Worm (Caenorhabditis elegans) whole organism, mixed stage, embryonic: Measurements from ENCODE around the gene rfp-1.

Source experiments
- M03D4.4 ChIP-seq: sonication (generic microtip); optimal IDR thresholded peaks from 2 replicates; lab custom pipeline; 2017; ENCODE audit warnings: mild to moderate bottlenecking, missing genetic modification characterization, missing compliant biosample characterization
- bed-3 ChIP-seq: fragments of 200-800 bp; sonication (Bioruptor generic); optimal IDR thresholded peaks from 3 replicates; lab custom pipeline; 2018; ENCODE audit warnings: mild to moderate bottlenecking, missing genetic modification characterization, moderate library complexity, missing compliant biosample characterization
- blmp-1 ChIP-seq: fragments of 150-350 bp; optimal IDR thresholded peaks from 2 replicates; lab custom pipeline; 2014; ENCODE audit warnings: missing biosample characterization, missing genetic modification characterization
- ceh-39 ChIP-seq: fragments of 150-350 bp; optimal IDR thresholded peaks from 2 replicates; lab custom pipeline; 2014; ENCODE audit warnings: missing biosample characterization, missing genetic modification characterization
- ceh-43 ChIP-seq: fragments of 200-800 bp; sonication (Bioruptor generic); optimal IDR thresholded peaks from 2 replicates; lab custom pipeline; 2018; ENCODE audit warnings: mild to moderate bottlenecking, missing genetic modification characterization, moderate library complexity, missing compliant biosample characterization
- ceh-83 ChIP-seq: fragments of 200-800 bp; sonication (Bioruptor generic); optimal IDR thresholded peaks from 2 replicates; lab custom pipeline; 2018; ENCODE audit warnings: mild to moderate bottlenecking, missing genetic modification characterization, missing compliant biosample characterization
- ces-1 ChIP-seq: fragments of 150-350 bp; optimal IDR thresholded peaks from 2 replicates; lab custom pipeline; 2014; ENCODE audit warnings: missing biosample characterization, missing genetic modification reagents, missing genetic modification characterization
- cnd-1 ChIP-seq: fragments of 200-800 bp; sonication (Bioruptor generic); optimal IDR thresholded peaks from 2 replicates; lab custom pipeline; 2018; ENCODE audit warnings: mild to moderate bottlenecking, missing genetic modification characterization, missing compliant biosample characterization
- drap-1 ChIP-seq: fragments of 200-800 bp; sonication (Bioruptor generic); optimal IDR thresholded peaks from 3 replicates; lab custom pipeline; 2018; ENCODE audit warnings: mild to moderate bottlenecking, missing genetic modification characterization, missing compliant biosample characterization
- elt-1 ChIP-seq: sonication (generic microtip); optimal IDR thresholded peaks from 2 replicates; lab custom pipeline; 2017; ENCODE audit warnings: missing genetic modification characterization, mild to moderate bottlenecking, missing compliant biosample characterization, antibody characterized with exemption, moderate library complexity, borderline replicate concordance; ENCODE audit not compliant: insufficient read depth
- elt-3 ChIP-seq: fragments of 150-350 bp; optimal IDR thresholded peaks from 2 replicates; lab custom pipeline; 2014; ENCODE audit warnings: missing biosample characterization, missing genetic modification characterization
- flh-1 ChIP-seq: fragments of 200-800 bp; sonication (Bioruptor generic); optimal IDR thresholded peaks from 2 replicates; lab custom pipeline; 2018; ENCODE audit warnings: mild to moderate bottlenecking, missing genetic modification characterization, moderate library complexity, missing compliant biosample characterization
- ham-2 ChIP-seq: fragments of 200-800 bp; sonication (Bioruptor generic); optimal IDR thresholded peaks from 2 replicates; lab custom pipeline; 2018; ENCODE audit warnings: mild to moderate bottlenecking, missing genetic modification characterization, missing compliant biosample characterization
- hlh-1 ChIP-seq: fragments of 150-350 bp; optimal IDR thresholded peaks from 2 replicates; lab custom pipeline; 2014; ENCODE audit warnings: missing biosample characterization, missing genetic modification reagents, missing genetic modification characterization
- lin-13 ChIP-seq: fragments of 150-350 bp; optimal IDR thresholded peaks from 2 replicates; lab custom pipeline; 2014; ENCODE audit warnings: missing biosample characterization, missing genetic modification characterization
- lin-32 ChIP-seq: fragments of 200-800 bp; sonication (Bioruptor generic); optimal IDR thresholded peaks from 2 replicates; lab custom pipeline; 2018; ENCODE audit warnings: mild to moderate bottlenecking, missing genetic modification characterization, missing compliant biosample characterization
- lsy-2 ChIP-seq: fragments of 150-350 bp; optimal IDR thresholded peaks from 2 replicates; lab custom pipeline; 2014; ENCODE audit warnings: missing biosample characterization, missing genetic modification characterization
- mab-5 ChIP-seq: fragments of 150-350 bp; optimal IDR thresholded peaks from 2 replicates; lab custom pipeline; 2014; ENCODE audit warnings: missing biosample characterization, missing genetic modification characterization
- mep-1 ChIP-seq: fragments of 150-350 bp; optimal IDR thresholded peaks from 2 replicates; lab custom pipeline; 2017; ENCODE audit warnings: missing biosample characterization, missing genetic modification reagents, missing genetic modification characterization, inconsistent platforms
- mls-2 ChIP-seq: sonication (generic microtip); optimal IDR thresholded peaks from 2 replicates; lab custom pipeline; 2016; ENCODE audit warnings: mild to moderate bottlenecking, missing genetic modification characterization, moderate library complexity, missing compliant biosample characterization
- nhr-12 ChIP-seq: fragments of 150-350 bp; optimal IDR thresholded peaks from 2 replicates; lab custom pipeline; 2014; ENCODE audit warnings: missing biosample characterization, missing genetic modification characterization
- nhr-237 ChIP-seq: fragments of 150-350 bp; optimal IDR thresholded peaks from 2 replicates; lab custom pipeline; 2014; ENCODE audit warnings: missing biosample characterization, missing genetic modification characterization
- nhr-28 ChIP-seq: fragments of 150-350 bp; optimal IDR thresholded peaks from 2 replicates; lab custom pipeline; 2014; ENCODE audit warnings: missing biosample characterization, missing genetic modification characterization
- sem-2 ChIP-seq: fragments of 200-800 bp; sonication (Bioruptor generic); optimal IDR thresholded peaks from 2 replicates; lab custom pipeline; 2018; ENCODE audit warnings: mild to moderate bottlenecking, missing genetic modification characterization, missing compliant biosample characterization
- snpc-4 ChIP-seq: fragments of 150-350 bp; optimal IDR thresholded peaks from 2 replicates; lab custom pipeline; 2014; ENCODE audit warnings: missing biosample characterization, missing genetic modification characterization
- sptf-1 ChIP-seq: sonication (generic microtip); optimal IDR thresholded peaks from 2 replicates; lab custom pipeline; 2017; ENCODE audit warnings: mild to moderate bottlenecking, missing genetic modification characterization, moderate library complexity, missing compliant biosample characterization
- tbx-8 ChIP-seq: fragments of 200-800 bp; sonication (Bioruptor generic); optimal IDR thresholded peaks from 2 replicates; lab custom pipeline; 2018; ENCODE audit warnings: mild to moderate bottlenecking, missing genetic modification characterization, moderate library complexity, missing compliant biosample characterization
- unc-120 ChIP-seq: sonication (generic microtip); optimal IDR thresholded peaks from 2 replicates; lab custom pipeline; 2017; ENCODE audit warnings: missing genetic modification characterization, missing compliant biosample characterization; ENCODE audit not compliant: poor library complexity, severe bottlenecking
- unc-39 ChIP-seq: fragments of 150-350 bp; optimal IDR thresholded peaks from 2 replicates; lab custom pipeline; 2014; ENCODE audit warnings: missing biosample characterization, missing genetic modification characterization
- unc-62 ChIP-seq: fragments of 150-350 bp; optimal IDR thresholded peaks from 2 replicates; lab custom pipeline; 2014; ENCODE audit warnings: missing biosample characterization, missing genetic modification reagents, missing genetic modification characterization
- zip-8 ChIP-seq: fragments of 150-350 bp; optimal IDR thresholded peaks from 2 replicates; lab custom pipeline; 2014; ENCODE audit warnings: missing biosample characterization, missing genetic modification characterization
- ztf-11 ChIP-seq: fragments of 150-350 bp; optimal IDR thresholded peaks from 2 replicates; lab custom pipeline; 2014; ENCODE audit warnings: missing biosample characterization, missing genetic modification characterization

rfp-1 gene

ce11 chrIII:8319100-8319499, 39.3 kb upstream of the rfp-1 start, which contains the start of gene F10E9.11 (continued):
- TF ChIP-seq tbx-8: peak; percentile 50
- TF ChIP-seq hlh-1 (tag; lab: Kevin White, UChicago): no peak

DNA sequence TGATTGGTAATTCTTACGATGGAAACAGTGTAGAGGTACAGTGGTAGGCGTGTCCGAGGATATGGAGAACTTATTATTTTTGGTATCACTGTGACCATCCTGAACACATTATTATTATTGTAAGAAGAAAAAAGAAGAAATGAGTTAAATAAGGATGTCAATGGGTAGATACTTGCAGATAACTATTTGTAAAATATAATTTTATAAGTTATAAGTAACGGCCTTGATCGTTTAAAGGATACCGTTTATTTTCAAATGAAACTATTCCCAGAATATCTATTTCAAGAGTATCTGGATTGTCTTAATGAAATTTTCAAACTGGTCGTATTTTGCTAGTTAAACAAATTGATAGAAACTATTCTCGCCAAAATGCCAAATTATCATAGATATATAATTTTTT, 38.2 kb upstream of the rfp-1 start, which contains the start of gene F10E9.10:
TSS of gene F10E9.10 (minus strand) at position 101 of the 400 bp plus-strand sequence.
- TF ChIP-seq ceh-43 (GFP tag; lab: Kevin White, UChicago): no peak
- no peak for TF ChIP-seq mls-2
- TF ChIP-seq mep-1: no peak
- TF ChIP-seq cnd-1: no peak
- TF ChIP-seq lsy-2 (tag; lab: Kevin White, UChicago): no peak
- TF ChIP-seq ham-2 (GFP tag; lab: Kevin White, UChicago): no peak
- no peak for TF ChIP-seq M03D4.4
- no peak for TF ChIP-seq ces-1 (GFP tag; lab: Kevin White, UChicago)
- no peak for TF ChIP-seq hlh-1 (tag; lab: Kevin White, UChicago)
- TF ChIP-seq snpc-4 (tag; lab: Kevin White, UChicago): no peak
- no peak for TF ChIP-seq blmp-1 (tag; lab: Kevin White, UChicago)
- TF ChIP-seq unc-62: no peak
- no peak for TF ChIP-seq unc-120
- TF ChIP-seq unc-39 (tag; lab: Kevin White, UChicago): no peak
- no peak for TF ChIP-seq lin-32 (GFP tag; lab: Kevin White, UChicago)
- TF ChIP-seq nhr-237: no peak
- no peak for TF ChIP-seq ztf-11
- TF ChIP-seq tbx-8: no peak
- TF ChIP-seq flh-1 (GFP tag; lab: Kevin White, UChicago): no peak
- no peak for TF ChIP-seq bed-3 (GFP tag; lab: Kevin White, UChicago)

- TF ChIP-seq lin-32 (GFP tag; lab: Kevin White, UChicago): no peak
- TF ChIP-seq ceh-39 (tag; lab: Kevin White, UChicago): no peak
- TF ChIP-seq unc-62: no peak
- TF ChIP-seq blmp-1 (tag; lab: Kevin White, UChicago): no peak
- TF ChIP-seq sptf-1 (tag; lab: Kevin White, UChicago): no peak
- TF ChIP-seq sem-2 (GFP tag; lab: Kevin White, UChicago): no peak
- TF ChIP-seq ceh-83 (GFP tag; lab: Kevin White, UChicago): no peak
- no peak for TF ChIP-seq bed-3 (GFP tag; lab: Kevin White, UChicago)
- no peak for TF ChIP-seq drap-1 (GFP tag; lab: Kevin White, UChicago)
- TF ChIP-seq ztf-11: no peak
- no peak for TF ChIP-seq zip-8 (tag; lab: Kevin White, UChicago)
- no peak for TF ChIP-seq hlh-1 (tag; lab: Kevin White, UChicago)
- no peak for TF ChIP-seq flh-1 (GFP tag; lab: Kevin White, UChicago)
- no peak for TF ChIP-seq lin-13 (tag; lab: Kevin White, UChicago)
- no peak for TF ChIP-seq lsy-2 (tag; lab: Kevin White, UChicago)
- no peak for TF ChIP-seq mab-5 (tag; lab: Kevin White, UChicago)
- TF ChIP-seq ces-1 (GFP tag; lab: Kevin White, UChicago): no peak
- no peak for TF ChIP-seq mep-1
Observed at ce11 chrIII:8321225-8321624, 37.2 kb upstream of the rfp-1 start.

DNA sequence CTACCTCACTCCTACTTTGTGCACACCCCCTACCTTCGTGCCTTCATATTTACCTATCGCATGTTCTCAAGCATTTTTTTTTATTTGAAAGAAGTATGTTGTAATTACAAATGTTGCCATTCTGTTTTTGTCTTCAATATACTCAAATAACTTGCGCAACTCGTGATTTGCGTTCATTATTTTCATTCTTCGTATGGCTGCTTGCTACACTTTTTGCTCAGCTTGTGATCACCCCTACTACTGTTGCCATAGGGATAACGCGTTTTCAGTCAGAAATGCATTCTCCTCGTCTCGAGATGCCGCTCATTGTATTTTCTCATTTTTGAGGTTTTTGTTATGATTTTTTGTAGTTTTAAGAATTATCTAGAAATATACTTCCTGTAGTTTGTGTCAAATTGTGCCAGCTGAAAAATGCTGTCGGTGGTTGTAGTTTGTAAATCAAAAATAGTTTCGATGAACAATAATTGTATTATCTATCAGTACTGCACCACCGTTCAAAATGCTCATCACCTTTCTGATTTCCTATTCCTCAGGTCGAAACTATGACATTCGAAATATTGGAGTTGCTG, 35.7 kb upstream of the rfp-1 start, which contains the start of gene F10E9.1:
TSS of gene F10E9.1 (plus strand) at position 519 of the 569 bp plus-strand sequence.
- TF ChIP-seq unc-62: no peak
- TF ChIP-seq elt-3 (tag; lab: Kevin White, UChicago): no peak
- TF ChIP-seq mep-1: no peak
- no peak for TF ChIP-seq ces-1 (GFP tag; lab: Kevin White, UChicago)
- no peak for TF ChIP-seq mab-5 (tag; lab: Kevin White, UChicago)
- TF ChIP-seq elt-1 (tag; lab: Kevin White, UChicago): no peak
- no peak for TF ChIP-seq hlh-1 (tag; lab: Kevin White, UChicago)

DNA sequence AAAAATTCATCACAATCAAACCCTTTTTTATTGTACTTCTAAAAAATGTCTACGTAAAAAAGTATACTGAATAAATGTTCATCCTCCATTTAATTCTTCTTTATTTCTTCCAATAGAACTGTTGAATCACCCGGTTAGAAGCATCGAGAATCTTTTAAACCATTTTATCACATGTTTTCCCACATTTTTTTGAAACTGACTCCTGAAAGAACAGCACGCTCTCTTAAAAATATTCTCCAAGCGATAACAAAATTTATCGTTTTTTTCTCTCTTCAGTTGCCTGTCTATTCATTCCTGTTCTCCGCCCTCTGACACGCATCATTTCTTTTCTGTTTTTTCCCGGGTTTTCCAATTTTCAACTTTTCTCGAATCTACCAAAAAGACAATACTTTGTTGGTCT, 34.0 kb upstream of the rfp-1 start, which contains the start of gene F10E9.12:
TSS of gene F10E9.12 (plus strand) at position 131 of the 400 bp plus-strand sequence.
- TF ChIP-seq nhr-28 (tag; lab: Kevin White, UChicago) (no peak), unc-39 (tag; lab: Kevin White, UChicago) (no peak), M03D4.4 (no peak), nhr-237 (no peak), lsy-2 (tag; lab: Kevin White, UChicago) (no peak), blmp-1 (tag; lab: Kevin White, UChicago) (no peak), ceh-39 (tag; lab: Kevin White, UChicago) (no peak), nhr-12 (tag; lab: Kevin White, UChicago) (no peak), unc-62 (no peak), bed-3 (GFP tag; lab: Kevin White, UChicago) (no peak), snpc-4 (tag; lab: Kevin White, UChicago) (no peak), mab-5 (tag; lab: Kevin White, UChicago) (no peak), elt-1 (tag; lab: Kevin White, UChicago) (no peak), elt-3 (tag; lab: Kevin White, UChicago) (no peak), ceh-43 (GFP tag; lab: Kevin White, UChicago) (no peak), hlh-1 (tag; lab: Kevin White, UChicago) (no peak), zip-8 (tag; lab: Kevin White, UChicago) (no peak)
- TF ChIP-seq, all 35 proteins: peak for 0
